Worm (Caenorhabditis elegans) whole organism, late embryonic: ENCODE data around the gene dct-12.

Source experiments
- ahr-1 ChIP-seq: sonication (generic microtip); optimal IDR thresholded peaks from 2 replicates; lab custom pipeline; 2016; ENCODE audit warnings: missing genetic modification characterization, missing compliant biosample characterization
- ceh-24 ChIP-seq: sonication (generic microtip); optimal IDR thresholded peaks from 2 replicates; lab custom pipeline; 2016; ENCODE audit warnings: mild to moderate bottlenecking, missing genetic modification characterization, missing compliant biosample characterization
- ceh-6 ChIP-seq: fragments of 200-800 bp; sonication (Bioruptor generic); optimal IDR thresholded peaks from 2 replicates; lab custom pipeline; 2018; ENCODE audit warnings: mild to moderate bottlenecking, missing genetic modification characterization, missing compliant biosample characterization
- ets-4 ChIP-seq: sonication (generic microtip); optimal IDR thresholded peaks from 2 replicates; lab custom pipeline; 2016; ENCODE audit warnings: missing genetic modification characterization, missing compliant biosample characterization
- hlh-8 ChIP-seq: sonication (generic microtip); optimal IDR thresholded peaks from 2 replicates; lab custom pipeline; 2016; ENCODE audit warnings: missing genotype, missing genetic modification characterization, missing compliant biosample characterization
- nfya-1 ChIP-seq: sonication (generic microtip); optimal IDR thresholded peaks from 2 replicates; lab custom pipeline; 2017; ENCODE audit warnings: missing genetic modification characterization, mild to moderate bottlenecking, missing compliant biosample characterization, antibody characterized with exemption, moderate library complexity
- nhr-11 ChIP-seq: fragments of 150-350 bp; optimal IDR thresholded peaks from 2 replicates; lab custom pipeline; 2014; ENCODE audit warnings: missing biosample characterization, missing genetic modification characterization
- pha-4 ChIP-seq: fragments of 150-350 bp; optimal IDR thresholded peaks from 2 replicates; lab custom pipeline; 2018; ENCODE audit warnings: missing biosample characterization, missing genetic modification reagents, missing genetic modification characterization
- unc-55 ChIP-seq: sonication (generic microtip); optimal IDR thresholded peaks from 2 replicates; lab custom pipeline; 2017; ENCODE audit warnings: missing biosample characterization, missing genetic modification reagents, missing genetic modification characterization

DNA sequence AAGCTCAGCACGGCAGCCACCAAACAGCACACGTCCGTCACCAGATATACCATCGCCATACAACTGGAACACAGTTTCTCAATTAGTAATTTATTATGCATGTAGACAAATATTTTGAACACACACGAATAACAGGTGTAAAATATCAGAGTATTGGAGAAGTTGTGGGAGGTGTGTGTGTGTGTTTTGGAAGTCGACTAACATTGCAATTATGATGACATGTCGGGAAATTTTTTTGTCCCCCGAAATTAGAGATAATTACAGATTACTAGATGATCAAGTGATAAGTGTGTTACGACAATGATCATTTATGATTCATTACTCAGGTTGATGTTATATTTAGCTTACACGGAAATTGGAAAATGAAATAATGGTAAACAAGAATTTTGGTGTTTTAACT is 2.5 kb downstream of the dct-12 start, which contains the start of gene Y57A10C.8:
- TF ChIP-seq ets-4 (tag; lab: Kevin White, UChicago) (no peak), ceh-24 (tag; lab: Kevin White, UChicago) (no peak), unc-55 (GFP tag; lab: Kevin White, UChicago) (no peak), ahr-1 (tag; lab: Kevin White, UChicago) (no peak), ceh-6 (GFP tag; lab: Kevin White, UChicago) (no peak), hlh-8 (tag; lab: Kevin White, UChicago) (no peak), nfya-1 (tag; lab: Kevin White, UChicago) (no peak), nhr-11 (tag; lab: Kevin White, UChicago) (no peak), pha-4 (tag; lab: Kevin White, UChicago) (no peak)
